Worm (Caenorhabditis elegans) whole organism, young adult: ENCODE results near the gene mes-1.

Source experiments
- F22D6.2 ChIP-seq: sonication (generic microtip); optimal IDR thresholded peaks from 2 replicates; lab custom pipeline; 2016; ENCODE audit warnings: mild to moderate bottlenecking, missing genetic modification characterization, missing compliant biosample characterization
- F37B4.10 ChIP-seq: fragments of 200-800 bp; sonication (Bioruptor generic); IDR thresholded peaks from 2 replicates; pipeline ENCODE4 v1.3.6; 2022; ENCODE audit warnings: missing genetic modification characterization, missing compliant biosample characterization
- F57A8.1 ChIP-seq: fragments of 200-800 bp; sonication (Bioruptor generic); optimal IDR thresholded peaks from 2 replicates; lab custom pipeline; 2018; ENCODE audit warnings: mild to moderate bottlenecking, missing genetic modification characterization, moderate library complexity, missing compliant biosample characterization
- F57C9.4 ChIP-seq: sonication (generic microtip); optimal IDR thresholded peaks from 2 replicates; lab custom pipeline; 2017; ENCODE audit warnings: mild to moderate bottlenecking, missing genetic modification characterization, missing compliant biosample characterization
- T07F8.4 ChIP-seq: sonication (generic microtip); optimal IDR thresholded peaks from 2 replicates; lab custom pipeline; 2016; ENCODE audit warnings: mild to moderate bottlenecking, missing genetic modification characterization, moderate library complexity, missing compliant biosample characterization
- atf-7 ChIP-seq: sonication (generic microtip); optimal IDR thresholded peaks from 2 replicates; lab custom pipeline; 2017; ENCODE audit warnings: mild to moderate bottlenecking, missing genetic modification characterization, missing compliant biosample characterization
- attf-3 ChIP-seq: fragments of 200-800 bp; sonication (Bioruptor generic); conservative IDR thresholded peaks from 2 replicates; pipeline ENCODE4 v1.3.6; 2022; ENCODE audit warnings: missing genetic modification reagents, missing genetic modification characterization, missing compliant biosample characterization
- ccch-3 ChIP-seq: fragments of 200-800 bp; sonication (Bioruptor generic); optimal IDR thresholded peaks from 2 replicates; lab custom pipeline; 2018; ENCODE audit warnings: mild to moderate bottlenecking, missing genetic modification characterization, missing compliant biosample characterization
- cebp-1 ChIP-seq, 2 experiments: fragments of 200-800 bp in 1 of 2; sonication (Bioruptor generic) in 1 of 2; sonication (generic microtip) in 1 of 2; IDR thresholded peaks in 1 of 2; optimal IDR thresholded peaks in 1 of 2; 2 replicates each; pipeline versions ENCODE4 v1.3.6 to Lab custom; 2017 to 2022; ENCODE audit warnings: missing compliant biosample characterization in 2 of 2, missing genetic modification characterization in 2 of 2, mild to moderate bottlenecking in 1 of 2, missing genetic modification reagents in 1 of 2, moderate library complexity in 1 of 2
- ceh-58 ChIP-seq: fragments of 200-800 bp; sonication (Bioruptor generic); IDR thresholded peaks from 2 replicates; pipeline ENCODE4 v1.3.6; 2022; ENCODE audit warnings: missing genetic modification characterization, missing compliant biosample characterization
- ceh-79 ChIP-seq: sonication (generic microtip); optimal IDR thresholded peaks from 2 replicates; lab custom pipeline; 2017; ENCODE audit warnings: mild to moderate bottlenecking, missing genetic modification characterization, missing compliant biosample characterization
- dpl-1 ChIP-seq: fragments of 150-350 bp; optimal IDR thresholded peaks from 2 replicates; lab custom pipeline; 2014; ENCODE audit warnings: missing biosample characterization, missing genetic modification reagents, missing genetic modification characterization
- egl-44 ChIP-seq: fragments of 200-800 bp; sonication (Bioruptor generic); IDR thresholded peaks from 2 replicates; pipeline ENCODE4 v1.3.6; 2022; ENCODE audit warnings: missing genetic modification reagents, missing genetic modification characterization, missing compliant biosample characterization
- egrh-3 ChIP-seq: fragments of 200-800 bp; sonication (Bioruptor generic); IDR thresholded peaks from 2 replicates; pipeline ENCODE4 v1.3.6; 2022; ENCODE audit warnings: missing genetic modification reagents, missing genetic modification characterization, missing compliant biosample characterization
- hmg-20 ChIP-seq: fragments of 200-800 bp; sonication (Bioruptor generic); IDR thresholded peaks from 2 replicates; pipeline ENCODE4 v1.3.6; 2022; ENCODE audit warnings: missing genetic modification reagents, missing genetic modification characterization, missing compliant biosample characterization
- hsf-1 ChIP-seq: fragments of 200-800 bp; sonication (Bioruptor generic); IDR thresholded peaks from 2 replicates; pipeline ENCODE4 v1.3.6; 2022; ENCODE audit warnings: missing genetic modification reagents, missing genetic modification characterization, missing compliant biosample characterization
- lag-1 ChIP-seq: fragments of 200-800 bp; sonication (Bioruptor generic); IDR thresholded peaks from 2 replicates; pipeline ENCODE4 v1.3.6; 2022; ENCODE audit warnings: missing genetic modification reagents, missing genetic modification characterization, missing compliant biosample characterization
- let-607 ChIP-seq, 2 experiments: fragments of 200-800 bp in 1 of 2; sonication (Bioruptor generic) in 1 of 2; sonication (generic microtip) in 1 of 2; optimal IDR thresholded peaks; 2 replicates each; lab custom pipeline; 2016 to 2018; ENCODE audit warnings: mild to moderate bottlenecking in 2 of 2, missing compliant biosample characterization in 2 of 2, missing genetic modification characterization in 2 of 2, moderate library complexity in 2 of 2, missing genotype in 1 of 2
- lin-26 ChIP-seq: fragments of 200-800 bp; sonication (Bioruptor generic); IDR thresholded peaks from 2 replicates; pipeline ENCODE4 v1.3.6; 2022; ENCODE audit warnings: missing genetic modification reagents, missing genetic modification characterization, missing compliant biosample characterization
- lin-54 ChIP-seq: fragments of 200-800 bp; sonication (Bioruptor generic); optimal IDR thresholded peaks from 2 replicates; lab custom pipeline; 2018; ENCODE audit warnings: mild to moderate bottlenecking, missing genetic modification characterization, missing compliant biosample characterization
- lsl-1 ChIP-seq: fragments of 200-800 bp; sonication (Bioruptor generic); optimal IDR thresholded peaks from 2 replicates; lab custom pipeline; 2018; ENCODE audit warnings: mild to moderate bottlenecking, missing genetic modification characterization, moderate library complexity, missing compliant biosample characterization
- mes-4 ChIP-seq: sonication (generic microtip); optimal IDR thresholded peaks from 2 replicates; lab custom pipeline; 2016; ENCODE audit warnings: missing genotype, missing genetic modification characterization, missing compliant biosample characterization
- mxl-1 ChIP-seq: sonication (generic microtip); optimal IDR thresholded peaks from 2 replicates; lab custom pipeline; 2016; ENCODE audit warnings: missing genetic modification characterization, missing compliant biosample characterization
- nfya-1 ChIP-seq: sonication (generic microtip); optimal IDR thresholded peaks from 2 replicates; lab custom pipeline; 2017; ENCODE audit warnings: antibody characterized with exemption, missing compliant biosample characterization, missing genetic modification characterization, borderline replicate concordance; ENCODE audit not compliant: insufficient read depth
- nfya-2 ChIP-seq: fragments of 200-800 bp; sonication (Bioruptor generic); IDR thresholded peaks from 2 replicates; pipeline ENCODE4 v1.3.6; 2022; ENCODE audit warnings: missing genetic modification reagents, missing genetic modification characterization, missing compliant biosample characterization
- nhr-80 ChIP-seq: sonication (generic microtip); optimal IDR thresholded peaks from 2 replicates; lab custom pipeline; 2016; ENCODE audit warnings: missing genetic modification characterization, missing compliant biosample characterization
- rec-8 ChIP-seq, 2 experiments: sonication (generic microtip); optimal IDR thresholded peaks; 2 replicates each; lab custom pipeline; 2016; ENCODE audit warnings: mild to moderate bottlenecking in 2 of 2, missing genetic modification characterization in 2 of 2, missing genetic modification reagents in 2 of 2, missing genotype in 2 of 2, missing biosample characterization in 1 of 2, missing compliant biosample characterization in 1 of 2, moderate library complexity in 1 of 2
- rpc-1 ChIP-seq, 2 experiments: fragments of 150-350 bp in 1 of 2; sonication (generic microtip) in 1 of 2; optimal IDR thresholded peaks; 2 replicates each; lab custom pipeline; 2014 to 2018; ENCODE audit warnings: missing biosample characterization in 1 of 2, missing genetic modification characterization in 1 of 2, missing genetic modification reagents in 1 of 2, missing genotype in 1 of 2
- snpc-1.1 ChIP-seq: sonication (generic microtip); optimal IDR thresholded peaks from 2 replicates; lab custom pipeline; 2017; ENCODE audit warnings: missing genetic modification characterization, mild to moderate bottlenecking, missing compliant biosample characterization, antibody characterized with exemption, moderate library complexity, missing genotype, missing genetic modification reagents; ENCODE audit not compliant: insufficient read depth
- snpc-3.4 ChIP-seq: sonication (generic microtip); optimal IDR thresholded peaks from 2 replicates; lab custom pipeline; 2017; ENCODE audit warnings: missing genetic modification characterization, mild to moderate bottlenecking, missing compliant biosample characterization, antibody characterized with exemption, moderate library complexity, missing genotype, missing genetic modification reagents
- sptf-2 ChIP-seq: fragments of 200-800 bp; sonication (Bioruptor generic); optimal IDR thresholded peaks from 2 replicates; lab custom pipeline; 2018; ENCODE audit warnings: mild to moderate bottlenecking, missing genetic modification characterization, missing compliant biosample characterization
- tbp1 ChIP-seq: fragments of 200-800 bp; sonication (Bioruptor generic); optimal IDR thresholded peaks from 2 replicates; lab custom pipeline; 2018; ENCODE audit warnings: mild to moderate bottlenecking, missing genetic modification characterization, missing compliant biosample characterization
- zim-3 ChIP-seq: sonication (generic microtip); optimal IDR thresholded peaks from 2 replicates; lab custom pipeline; 2017; ENCODE audit warnings: mild to moderate bottlenecking, missing genetic modification characterization, moderate library complexity, missing compliant biosample characterization
- ztf-18 ChIP-seq: sonication (generic microtip); optimal IDR thresholded peaks from 2 replicates; lab custom pipeline; 2016; ENCODE audit warnings: missing genotype, mild to moderate bottlenecking, missing genetic modification characterization, missing compliant biosample characterization
- ztf-22 ChIP-seq: fragments of 200-800 bp; sonication (Bioruptor generic); optimal IDR thresholded peaks from 2 replicates; lab custom pipeline; 2018; ENCODE audit warnings: mild to moderate bottlenecking, missing genetic modification characterization, moderate library complexity, missing compliant biosample characterization
- ztf-26 ChIP-seq: sonication (generic microtip); optimal IDR thresholded peaks from 2 replicates; lab custom pipeline; 2017; ENCODE audit warnings: missing genetic modification characterization, missing compliant biosample characterization
- ztf-28 ChIP-seq: fragments of 200-800 bp; sonication (Bioruptor generic); IDR thresholded peaks from 2 replicates; pipeline ENCODE4 v1.3.6; 2022; ENCODE audit warnings: missing genetic modification reagents, missing genetic modification characterization, missing compliant biosample characterization
- ztf-6 ChIP-seq: fragments of 200-800 bp; sonication (Bioruptor generic); IDR thresholded peaks from 2 replicates; pipeline ENCODE4 v1.3.6; 2022; ENCODE audit warnings: missing genetic modification reagents, missing genetic modification characterization, missing compliant biosample characterization

mes-1 gene

ce11 chrX:11850572-11850971 is 6.7 kb upstream of the mes-1 start, which contains the start of gene F54F7.14:
F54F7.14 (plus strand) TSS chrX:11850872.
- TF ChIP-seq snpc-3.4 (tag; lab: Kevin White, UChicago) (no peak), hsf-1 (GFP tag; lab: Robert Waterston, UW) (no peak), dpl-1 (no peak), ztf-22 (GFP tag; lab: Kevin White, UChicago) (no peak), ztf-18 (no peak), atf-7 (no peak), cebp-1 (GFP tag; IDR thresholded peaks at IDR 0.05; lab: Robert Waterston, UW) (no peak), cebp-1 (tag; optimal IDR thresholded peaks at IDR 0.05; lab: Kevin White, UChicago) (no peak), mes-4 (tag; lab: Kevin White, UChicago) (no peak), rec-8 (tag; optimal IDR thresholded peaks at IDR 0.05; lab: Kevin White, UChicago) (no peak), lag-1 (GFP tag; lab: Robert Waterston, UW) (no peak)

- no peak for TF ChIP-seq rec-8 (tag; optimal IDR thresholded peaks at IDR 0.05; lab: Kevin White, UChicago)
- TF ChIP-seq F57A8.1 (GFP tag; lab: Kevin White, UChicago), result no peak
- TF ChIP-seq F57C9.4, result no peak
- no peak for TF ChIP-seq dpl-1
- no peak for TF ChIP-seq nfya-1 (tag; lab: Kevin White, UChicago)
- no peak for TF ChIP-seq zim-3 (tag; lab: Kevin White, UChicago)
- no peak for TF ChIP-seq tbp1 (GFP tag; lab: Kevin White, UChicago)
- TF ChIP-seq attf-3 (GFP tag; lab: Robert Waterston, UW), result no peak
- no peak for TF ChIP-seq rpc-1 (optimal IDR thresholded peaks at IDR 0.05; lab: Kevin White, UChicago)
- TF ChIP-seq rpc-1 (tag; optimal IDR thresholded peaks at IDR 0.05; lab: Kevin White, UChicago), result no peak
- no peak for TF ChIP-seq hmg-20 (GFP tag; lab: Robert Waterston, UW)
- no peak for TF ChIP-seq lin-26 (GFP tag; lab: Robert Waterston, UW)
- no peak for TF ChIP-seq ztf-28 (GFP tag; lab: Robert Waterston, UW)
Observed at ce11 chrX:11852494-11852893, 4.8 kb upstream of the mes-1 start, which contains the start of gene xtr-1. xtr-1 (plus strand) TSS chrX:11852794.

- TF ChIP-seq lsl-1 (no peak), egl-44 (GFP tag; lab: Robert Waterston, UW) (no peak), F37B4.10 (no peak), nfya-2 (no peak), cebp-1 (GFP tag; IDR thresholded peaks at IDR 0.05; lab: Robert Waterston, UW) (no peak), cebp-1 (tag; optimal IDR thresholded peaks at IDR 0.05; lab: Kevin White, UChicago) (no peak), ceh-58 (GFP tag; lab: Robert Waterston, UW) (no peak), nhr-80 (tag; lab: Kevin White, UChicago) (peak; percentile 58), F22D6.2 (tag; lab: Kevin White, UChicago) (no peak)
Observed at ce11 chrX:11854432-11854831, 2.8 kb upstream of the mes-1 start.

ce11 chrX:11854903-11855302 is 2.4 kb upstream of the mes-1 start, which contains the start of gene F54F7.8:
F54F7.8 (minus strand) TSS chrX:11855003.
- TF ChIP-seq ztf-26 (tag; lab: Kevin White, UChicago) (no peak), T07F8.4 (no peak), ceh-79 (tag; lab: Kevin White, UChicago) (no peak), egrh-3 (GFP tag; lab: Robert Waterston, UW) (no peak), lin-26 (GFP tag; lab: Robert Waterston, UW) (no peak), ztf-6 (GFP tag; lab: Robert Waterston, UW) (no peak), snpc-1.1 (no peak), let-607 (tag; optimal IDR thresholded peaks at IDR 0.05; lab: Kevin White, UChicago) (no peak), mxl-1 (no peak), ccch-3 (GFP tag; lab: Kevin White, UChicago) (no peak), lin-54 (GFP tag; lab: Kevin White, UChicago) (no peak), sptf-2 (GFP tag; lab: Kevin White, UChicago) (no peak)
